Fruit fly (Drosophila melanogaster) S2 (cell line): ENCODE results near the gene CG33489.
"Not testable (repeated sequence)": the region's sequence is repeated elsewhere in the genome, so short reads cannot be mapped to it uniquely, and the experiment has no call there.

ENCODE experiments used
- CG8478 ChIP-seq: fragments of >200 bp; optimal IDR thresholded peaks from 2 replicates; lab custom pipeline; 2018
- CTCF ChIP-seq, 2 experiments: fragments of >200 bp; optimal IDR thresholded peaks; 2 replicates each; lab custom pipeline; 2018

The CG33489 gene

dm6 chr3L:11596585-11597252 lies 19.9 kb upstream of the CG33489 start, which contains the start of gene CG7368:
Gene CG7368, plus strand, starts transcription at chr3L:11597202.
- TF ChIP-seq CG8478 (lab: Kevin White, UChicago) (no peak), CTCF (optimal IDR thresholded peaks at IDR 0.05; lab: Kevin White, UChicago) (no peak)

dm6 chr3L:11593778-11594177 lies 16.9 kb upstream of the CG33489 start:
- TF ChIP-seq CTCF (optimal IDR thresholded peaks at IDR 0.05; lab: Kevin White, UChicago) (no peak), CG8478 (lab: Kevin White, UChicago) (no peak)

dm6 chr3L:11591803-11592202 lies 15.0 kb upstream of the CG33489 start:
- TF ChIP-seq CG8478 (lab: Kevin White, UChicago) (no peak), CTCF (optimal IDR thresholded peaks at IDR 0.05; lab: Kevin White, UChicago) (no peak)

- TF ChIP-seq CG8478 (lab: Kevin White, UChicago) (no peak), CTCF (optimal IDR thresholded peaks at IDR 0.05; lab: Kevin White, UChicago) (no peak)
Observed at dm6 chr3L:11591131-11591530, 14.3 kb upstream of the CG33489 start, which contains the start of gene CG33268. Gene CG33268, minus strand, starts transcription at chr3L:11591231.

- not testable (repeated sequence) for TF ChIP-seq CG8478 (lab: Kevin White, UChicago); CTCF (optimal IDR thresholded peaks at IDR 0.05; lab: Kevin White, UChicago)
Observed at dm6 chr3L:11589395-11589794, 12.6 kb upstream of the CG33489 start, which contains the start of gene CG7377. Gene CG7377, plus strand, starts transcription at chr3L:11589695.

- TF ChIP-seq CTCF (optimal IDR thresholded peaks at IDR 0.05; lab: Kevin White, UChicago) (no peak), CG8478 (lab: Kevin White, UChicago) (no peak)
Observed at dm6 chr3L:11588594-11588993, 11.8 kb upstream of the CG33489 start.

- TF ChIP-seq CTCF (optimal IDR thresholded peaks at IDR 0.05; lab: Kevin White, UChicago), result no peak
- no peak for TF ChIP-seq CG8478 (lab: Kevin White, UChicago)
Observed at dm6 chr3L:11587720-11588580, 11.1 kb upstream of the CG33489 start, which contains the start of gene rt. Gene rt, minus strand, starts transcription at chr3L:11587770.

dm6 chr3L:11586794-11587462 lies 10.1 kb upstream of the CG33489 start:
- TF ChIP-seq CTCF (optimal IDR thresholded peaks at IDR 0.05; lab: Kevin White, UChicago) (no peak), CG8478 (lab: Kevin White, UChicago) (no peak)

- TF ChIP-seq CG8478 (lab: Kevin White, UChicago) (no peak), CTCF (optimal IDR thresholded peaks at IDR 0.05; lab: Kevin White, UChicago) (no peak)
Observed at dm6 chr3L:11583964-11584363, 7.1 kb upstream of the CG33489 start, which contains the start of gene CG32086. Gene CG32086, minus strand, starts transcription at chr3L:11584064.

- no peak for TF ChIP-seq CG8478 (lab: Kevin White, UChicago)
- TF ChIP-seq CTCF (optimal IDR thresholded peaks at IDR 0.05; lab: Kevin White, UChicago), result no peak
Observed at dm6 chr3L:11582097-11582496, 5.3 kb upstream of the CG33489 start, which contains the start of gene CG33269. Gene CG33269, minus strand, starts transcription at chr3L:11582197.

- TF ChIP-seq CG8478 (lab: Kevin White, UChicago) (no peak), CTCF (optimal IDR thresholded peaks at IDR 0.05; lab: Kevin White, UChicago) (no peak)
Observed at dm6 chr3L:11580919-11581318, 4.1 kb upstream of the CG33489 start, which contains the start of gene CG43391. Gene CG43391, minus strand, starts transcription at chr3L:11581019.

dm6 chr3L:11579919-11580318 lies 3.1 kb upstream of the CG33489 start, which contains the start of gene CG43390:
Gene CG43390, minus strand, starts transcription at chr3L:11579950.
- TF ChIP-seq CG8478 (lab: Kevin White, UChicago), result no peak
- TF ChIP-seq CTCF (optimal IDR thresholded peaks at IDR 0.05; lab: Kevin White, UChicago), result no peak

- TF ChIP-seq CTCF (optimal IDR thresholded peaks at IDR 0.05; lab: Kevin White, UChicago) (no peak), CG8478 (lab: Kevin White, UChicago) (no peak)
Observed at dm6 chr3L:11578847-11579246, 2.0 kb upstream of the CG33489 start.

dm6 chr3L:11578211-11578673 lies 1.4 kb upstream of the CG33489 start, which contains the start of gene CG33270:
Gene CG33270, minus strand, starts transcription at chr3L:11578623.
- TF ChIP-seq CTCF (optimal IDR thresholded peaks at IDR 0.05; lab: Kevin White, UChicago) (no peak), CG8478 (lab: Kevin White, UChicago) (no peak)
